Fruit fly (Drosophila melanogaster) whole organism, larva: Measurements from ENCODE around the gene CG32371.

Experiments used
- noc ChIP-seq: fragments of 200-800 bp; sonication (Bioruptor generic); optimal IDR thresholded peaks from 3 replicates; lab custom pipeline; 2019; ENCODE audit warnings: missing biosample characterization, mild to moderate bottlenecking, missing genetic modification characterization, moderate library complexity

Gene CG32371

dm6 chr3L:7792775-7793174, 24.6 kb upstream of the CG32371 start:
- no peak for TF ChIP-seq noc

dm6 chr3L:7792249-7792648, 24.1 kb upstream of the CG32371 start:
- TF ChIP-seq noc = no peak

- no peak for TF ChIP-seq noc
Measured at dm6 chr3L:7790224-7790623, 22.1 kb upstream of the CG32371 start.

dm6 chr3L:7787788-7788406, 19.7 kb upstream of the CG32371 start:
- no peak for TF ChIP-seq noc

- TF ChIP-seq noc = no peak
Measured at dm6 chr3L:7786989-7787388, 18.8 kb upstream of the CG32371 start.

- no peak for TF ChIP-seq noc
Measured at dm6 chr3L:7786263-7786662, 18.1 kb upstream of the CG32371 start.

dm6 chr3L:7783383-7783782, 15.2 kb upstream of the CG32371 start:
- TF ChIP-seq noc = no peak

- TF ChIP-seq noc = no peak
Measured at dm6 chr3L:7782051-7782682, 14.0 kb upstream of the CG32371 start.

dm6 chr3L:7781353-7782050, 13.3 kb upstream of the CG32371 start:
- TF ChIP-seq noc = no peak

- TF ChIP-seq noc = no peak
Measured at dm6 chr3L:7775365-7775905, 7.3 kb upstream of the CG32371 start, which contains the start of gene Clk. Clk (minus strand) TSS chr3L:7775603.

- TF ChIP-seq noc = no peak
Measured at dm6 chr3L:7774698-7775097, 6.5 kb upstream of the CG32371 start.

- no peak for TF ChIP-seq noc
Measured at dm6 chr3L:7773529-7773928, 5.4 kb upstream of the CG32371 start.

dm6 chr3L:7772160-7772798, 4.1 kb upstream of the CG32371 start:
- TF ChIP-seq noc = no peak

- no peak for TF ChIP-seq noc
Measured at dm6 chr3L:7759835-7760780, 8.0 kb downstream of the CG32371 start, which contains the start of gene Hn. Hn (plus strand) TSS chr3L:7760453.

dm6 chr3L:7754109-7754508, 14.0 kb downstream of the CG32371 start, which contains the start of gene CG7409:
CG7409 (plus strand) TSS chr3L:7754409.
- no peak for TF ChIP-seq noc

- TF ChIP-seq noc = no peak
Measured at dm6 chr3L:7747044-7747443, 21.1 kb downstream of the CG32371 start, which contains the start of gene CG13685. CG13685 (plus strand) TSS chr3L:7747344.
